Fruit fly (Drosophila melanogaster) whole organism, embryonic: ENCODE results near the gene CG15362.

Experiments used
- Atf6 ChIP-seq: fragments of 200-800 bp; sonication (Bioruptor generic); IDR thresholded peaks from 2 replicates; pipeline ENCODE4 v1.3.6; 2022; ENCODE audit warnings: missing biosample characterization, missing genetic modification characterization
- CG14710 ChIP-seq: fragments of 200-800 bp; sonication (Bioruptor generic); optimal IDR thresholded peaks from 3 replicates; lab custom pipeline; 2019; ENCODE audit warnings: missing biosample characterization, mild to moderate bottlenecking, missing genetic modification characterization, moderate library complexity
- CG4730 ChIP-seq: fragments of 200-800 bp; sonication (Bioruptor generic); IDR thresholded peaks from 2 replicates; pipeline ENCODE4 v1.3.6; 2022; ENCODE audit warnings: missing biosample characterization, missing genetic modification characterization
- Deaf1 ChIP-seq: fragments of 200-800 bp; optimal IDR thresholded peaks from 3 replicates; lab custom pipeline; 2019; ENCODE audit warnings: missing biosample characterization, mild to moderate bottlenecking, missing genetic modification characterization, moderate library complexity
- Gsc ChIP-seq: fragments of 200-800 bp; sonication (Bioruptor generic); IDR thresholded peaks from 2 replicates; pipeline ENCODE4 v1.3.6; 2022; ENCODE audit warnings: missing biosample characterization, missing genetic modification characterization
- ci ChIP-seq: fragments of 200-800 bp; sonication (Bioruptor generic); IDR thresholded peaks from 3 replicates; pipeline ENCODE4 v1.3.6; 2022; ENCODE audit warnings: missing biosample characterization, missing genetic modification characterization
- jigr1 ChIP-seq: fragments of 200-800 bp; sonication (Bioruptor generic); IDR thresholded peaks from 3 replicates; pipeline ENCODE4 v1.3.6; 2022; ENCODE audit warnings: missing biosample characterization, missing genetic modification characterization
- sc ChIP-seq, 3 experiments: fragments of >200 bp in 2 of 3; fragments of 200-800 bp in 1 of 3; sonication (Bioruptor generic) in 1 of 3; optimal IDR thresholded peaks; 2 replicates in 2 of 3; 3 replicates in 1 of 3; lab custom pipeline; 2017; ENCODE audit warnings: mild to moderate bottlenecking in 1 of 3, missing biosample characterization in 1 of 3, missing genetic modification characterization in 1 of 3, missing genetic modification reagents in 1 of 3

dm6 chr2L:1945609-1946008 is 35.4 kb upstream of the CG15362 start, which contains the start of gene CG15357:
- no peak for TF ChIP-seq sc (optimal IDR thresholded peaks at IDR 0.05; lab: Kevin White, UChicago)
- no peak for TF ChIP-seq sc (GFP tag; optimal IDR thresholded peaks at IDR 0.05; lab: Kevin White, UChicago)
- TF ChIP-seq CG4730, result no peak
- TF ChIP-seq ci, result no peak
- TF ChIP-seq jigr1 (GFP tag; lab: Robert Waterston, UW), result no peak
- TF ChIP-seq CG14710 (tag; lab: Kevin White, UChicago), result no peak
- no peak for TF ChIP-seq Deaf1
- TF ChIP-seq Atf6 (GFP tag; lab: Robert Waterston, UW), result no peak
- no peak for TF ChIP-seq Gsc
